Worm (Caenorhabditis elegans): ENCODE results near the gene lgc-22.
A peak's percentile ranks its signal among the peaks of the same experiment; 100 is the strongest.

The lgc-22 gene

DNA sequence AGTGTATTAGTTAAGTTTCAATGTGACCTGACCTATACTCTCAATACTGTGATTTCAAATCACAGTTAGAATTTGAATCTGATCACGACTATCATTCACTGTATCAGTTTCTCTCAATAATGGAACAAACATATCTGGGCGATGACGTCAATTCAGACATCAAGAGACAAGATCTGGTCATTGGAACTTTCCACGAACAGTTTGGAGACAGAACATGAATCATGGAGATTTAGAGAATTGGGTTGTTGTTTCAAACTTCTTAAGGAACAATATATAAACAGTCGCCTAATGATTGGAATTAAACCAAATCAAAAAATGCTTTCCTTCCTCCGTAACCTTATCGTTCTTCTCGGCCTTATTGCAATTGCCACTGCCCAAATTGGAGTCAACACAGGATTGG lies 9.9 kb upstream of the lgc-22 start, which contains the start of gene F15E6.4:
Gene F15E6.4, plus strand, starts transcription at position 301 of the 400 bp plus-strand sequence.
- TF ChIP-seq mep-1 (tag; optimal IDR thresholded peaks at IDR 0.05) (no peak), ztf-11 (tag; optimal IDR thresholded peaks at IDR 0.05) (no peak), unc-130 (tag; optimal IDR thresholded peaks at IDR 0.05) (no peak), lin-15B (tag; optimal IDR thresholded peaks at IDR 0.05) (no peak), hpl-2 (GFP tag; optimal IDR thresholded peaks at IDR 0.05) (no peak), rnt-1 (tag; optimal IDR thresholded peaks at IDR 0.05) (no peak)

DNA sequence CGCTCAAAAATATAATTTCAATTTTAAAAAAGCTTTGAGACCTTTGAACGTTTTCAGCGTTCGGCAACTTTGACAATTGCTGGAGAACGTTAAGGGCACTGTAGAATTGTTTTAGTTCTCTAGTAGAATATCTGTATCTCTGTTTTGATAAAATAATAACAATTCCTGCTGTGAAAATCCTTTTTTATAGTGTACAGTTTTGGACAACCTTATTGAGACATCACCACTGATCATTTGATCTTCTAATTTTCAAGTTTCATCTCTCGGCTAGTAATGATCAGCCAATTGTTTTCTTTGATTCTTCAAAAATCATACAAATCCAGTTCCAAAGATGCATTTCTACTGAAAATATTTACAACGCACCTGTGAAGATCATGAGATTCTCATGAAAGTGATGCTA lies 8.5 kb upstream of the lgc-22 start, which contains the start of gene F15E6.10:
Gene F15E6.10, plus strand, starts transcription at position 301 of the 400 bp plus-strand sequence.
- TF ChIP-seq nhr-28 (tag; optimal IDR thresholded peaks at IDR 0.05) = no peak
- no peak for TF ChIP-seq mep-1 (tag; optimal IDR thresholded peaks at IDR 0.05)
- TF ChIP-seq sox-4 (tag; optimal IDR thresholded peaks at IDR 0.05) = no peak

DNA sequence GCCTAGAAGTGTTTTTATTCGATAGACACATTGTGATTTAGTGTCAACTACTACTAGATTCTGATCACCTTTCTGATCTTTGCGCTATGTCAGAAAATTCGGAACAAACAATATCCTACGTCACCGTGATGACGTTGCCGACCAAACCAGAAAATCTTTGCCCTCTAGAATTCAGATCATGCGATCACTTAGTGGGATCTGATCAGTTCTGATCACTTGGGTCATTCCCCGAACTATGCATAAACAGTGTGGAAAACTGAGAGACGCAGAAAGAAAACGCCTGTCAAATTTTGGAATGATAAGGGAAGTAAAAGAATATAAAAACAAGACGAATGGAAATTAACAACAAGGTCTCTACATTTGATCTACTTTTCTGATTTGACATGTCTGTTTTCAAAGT lies 6.6 kb upstream of the lgc-22 start, which contains the start of gene F15E6.3:
Gene F15E6.3, plus strand, starts transcription at position 344 of the 400 bp plus-strand sequence.
- peak; percentile 24 for TF ChIP-seq nhr-90 (tag; optimal IDR thresholded peaks at IDR 0.05; ENCODE audit: poor library complexity)
- TF ChIP-seq grh-1 (GFP tag; IDR thresholded peaks at IDR 0.05) = no peak
- peak in 1 of 2 experiments; percentile 66 for TF ChIP-seq mdl-1 (tag; optimal IDR thresholded peaks at IDR 0.05)
- no peak for TF ChIP-seq ztf-4 (tag; optimal IDR thresholded peaks at IDR 0.05)
- peak; percentile 84 for TF ChIP-seq blmp-1 (tag; optimal IDR thresholded peaks at IDR 0.05)
- TF ChIP-seq unc-130 (tag; optimal IDR thresholded peaks at IDR 0.05) = peak; percentile 39
- peak in 4 of 6 experiments; percentile 57 to 97 (median 70) for TF ChIP-seq elt-3 (tag; optimal IDR thresholded peaks at IDR 0.05)
- peak; percentile 94 for TF ChIP-seq nhr-85 (tag)
- TF ChIP-seq tbx-2 (tag; optimal IDR thresholded peaks at IDR 0.05) = peak; percentile 46
- TF ChIP-seq alr-1 (tag; optimal IDR thresholded peaks at IDR 0.05; ENCODE audit: borderline replicate concordance) = no peak
- TF ChIP-seq lsy-2 (tag; optimal IDR thresholded peaks at IDR 0.05) = peak in 1 of 2 experiments; percentile 42
- peak; percentile 32 for TF ChIP-seq xbp-1 (tag; optimal IDR thresholded peaks at IDR 0.05)
- TF ChIP-seq nhr-20 (tag; optimal IDR thresholded peaks at IDR 0.05) = peak; percentile 79
- peak; percentile 12 for TF ChIP-seq C16A3.4 (tag; optimal IDR thresholded peaks at IDR 0.05)
- TF ChIP-seq sptf-1 (tag; optimal IDR thresholded peaks at IDR 0.05) = no peak
- TF ChIP-seq nhr-19 (GFP tag; conservative IDR thresholded peaks at IDR 0.05) = peak; percentile 40
- TF ChIP-seq nhr-71 (tag; optimal IDR thresholded peaks at IDR 0.05) = peak; percentile 70
- peak in 1 of 2 experiments; percentile 60 for TF ChIP-seq lin-35 (GFP tag; optimal IDR thresholded peaks at IDR 0.05)

DNA sequence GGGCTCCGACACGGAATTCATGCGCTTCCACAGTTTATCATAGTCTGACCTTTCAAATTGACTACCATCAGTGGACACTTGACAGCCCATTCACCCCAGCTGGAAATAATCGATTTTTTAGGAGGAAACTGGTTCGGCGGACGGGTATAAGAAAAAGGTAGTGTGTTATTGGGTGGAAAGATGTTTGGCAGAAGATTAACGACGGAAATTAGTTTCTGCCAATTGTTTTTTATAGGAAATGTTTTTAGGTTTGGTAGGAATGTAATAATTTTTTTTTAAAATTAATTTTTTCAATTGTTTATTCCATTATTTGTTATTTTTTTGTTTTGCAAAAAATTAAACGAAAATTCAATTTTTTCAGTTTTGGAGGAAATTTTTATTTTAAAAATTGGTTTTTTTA lies 2.1 kb upstream of the lgc-22 start, which contains the start of gene F15E6.9:
Gene F15E6.9, minus strand, starts transcription at position 101 of the 400 bp plus-strand sequence.
- TF ChIP-seq nhr-12 (tag; optimal IDR thresholded peaks at IDR 0.05) (no peak), sup-37 (GFP tag; optimal IDR thresholded peaks at IDR 0.05) (no peak), nhr-19 (GFP tag; conservative IDR thresholded peaks at IDR 0.05) (no peak), hlh-17 (GFP tag; optimal IDR thresholded peaks at IDR 0.05; ENCODE audit: borderline replicate concordance) (no peak), nhr-237 (tag; optimal IDR thresholded peaks at IDR 0.05) (no peak), pqm-1 (tag; optimal IDR thresholded peaks at IDR 0.05) (no peak), ceh-90 (tag; optimal IDR thresholded peaks at IDR 0.05) (no peak), dsc-1 (tag; optimal IDR thresholded peaks at IDR 0.05) (no peak), elt-2 (tag; optimal IDR thresholded peaks at IDR 0.05) (no peak)

DNA sequence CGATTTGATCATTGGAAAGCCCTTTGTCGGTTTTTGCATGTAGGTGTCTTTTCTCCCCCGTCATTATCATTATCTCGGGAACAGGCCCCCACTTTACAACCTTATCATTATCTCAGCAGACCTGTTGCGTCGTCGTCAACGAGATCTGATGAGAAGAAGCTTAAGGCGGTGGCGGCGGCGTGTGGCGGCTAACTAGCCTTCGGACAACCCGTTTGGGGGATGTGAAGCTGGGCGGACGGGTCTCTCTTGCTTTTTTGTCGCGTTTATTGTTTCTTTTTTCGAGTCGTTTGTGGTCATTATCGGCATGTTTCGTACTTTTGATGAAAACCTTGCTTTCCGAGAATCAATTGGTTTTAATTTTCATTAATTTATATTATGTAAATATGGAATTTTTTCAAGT lies 1.1 kb upstream of the lgc-22 start:
- TF ChIP-seq blmp-1 (tag; optimal IDR thresholded peaks at IDR 0.05) (peak; percentile 40), efl-1 (optimal IDR thresholded peaks at IDR 0.05) (no peak), efl-1 (GFP tag; optimal IDR thresholded peaks at IDR 0.05 in 1 of 2) (peak in 1 of 2 experiments; percentile 30), F16B12.6 (tag; optimal IDR thresholded peaks at IDR 0.05) (no peak)

All from whole organism, L1 larva.